Fruit fly (Drosophila melanogaster) whole organism: Measurements from ENCODE around the gene CG10984.

Experiments
- CG8478 ChIP-seq: fragments of >200 bp; optimal IDR thresholded peaks from 2 replicates; lab custom pipeline; 2018; ENCODE audit warnings: inconsistent platforms
- Dll ChIP-seq: fragments of >200 bp; optimal IDR thresholded peaks from 2 replicates; lab custom pipeline; 2017
- EcR ChIP-seq, 2 experiments: fragments of >200 bp; optimal IDR thresholded peaks; 2 replicates each; lab custom pipeline; 2017; ENCODE audit warnings: missing biosample characterization in 2 of 2, missing genetic modification characterization in 2 of 2, missing genetic modification reagents in 2 of 2
- pan ChIP-seq: fragments of >200 bp; optimal IDR thresholded peaks from 2 replicates; lab custom pipeline; 2017
- psq ChIP-seq: fragments of >200 bp; optimal IDR thresholded peaks from 2 replicates; lab custom pipeline; 2017
- usp ChIP-seq: fragments of >200 bp; optimal IDR thresholded peaks from 2 replicates; lab custom pipeline; 2017; ENCODE audit warnings: missing biosample characterization, missing genetic modification characterization, mixed read lengths

CG10984 gene

DNA sequence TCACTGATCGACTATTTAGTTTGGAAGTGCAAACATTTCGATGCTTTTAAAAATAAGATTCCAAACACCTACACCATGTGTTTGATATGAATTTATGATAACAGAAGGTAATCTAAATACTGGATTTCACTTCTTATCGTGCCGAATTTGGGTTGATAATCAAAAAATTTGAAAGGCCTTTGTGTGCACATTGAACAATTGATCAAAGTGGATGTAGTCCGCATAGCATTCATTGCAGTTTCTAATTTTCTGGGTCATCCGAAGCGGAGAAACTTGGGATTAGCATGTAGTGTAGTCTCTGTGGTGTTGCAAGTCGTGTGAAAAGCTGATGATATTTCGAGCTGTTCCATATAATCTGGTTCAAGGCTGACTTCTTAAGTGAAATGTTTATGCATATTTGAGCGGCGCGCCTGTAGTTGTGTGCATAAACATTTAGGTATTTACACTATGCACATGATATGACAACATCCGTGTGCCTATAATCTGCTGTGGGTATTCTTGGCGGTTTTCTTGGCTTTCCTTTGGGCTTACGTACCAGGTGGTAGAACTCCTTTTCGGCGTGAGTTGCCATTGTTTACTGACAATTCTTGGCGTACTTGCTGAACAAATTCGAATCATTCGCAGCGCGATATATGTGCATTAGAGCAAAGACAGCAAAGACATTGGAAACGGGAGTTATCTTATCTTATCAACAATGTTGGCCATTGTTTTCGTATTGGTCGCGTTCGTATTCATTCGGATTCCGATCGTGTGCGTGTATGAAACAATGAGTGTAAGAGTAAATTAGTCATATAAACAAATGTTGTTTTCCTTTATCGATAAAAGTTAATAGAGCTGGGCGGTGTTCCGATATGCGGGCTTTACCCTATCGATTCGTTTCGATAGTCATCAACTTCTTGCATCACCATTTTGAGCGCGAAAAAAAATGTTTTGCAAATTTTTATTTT lies 23.1 kb downstream of the CG10984 start, which contains the start of gene Hip1:
Gene Hip1, minus strand, starts transcription at position 834 of the 947 bp plus-strand sequence.
- no peak for TF ChIP-seq pan (lab: Kevin White, UChicago)
- no peak for TF ChIP-seq CG8478 (lab: Kevin White, UChicago)
- TF ChIP-seq usp (GFP tag; lab: Kevin White, UChicago): no peak
- TF ChIP-seq psq (lab: Kevin White, UChicago): no peak
- TF ChIP-seq Dll: no peak
- TF ChIP-seq EcR (GFP tag; optimal IDR thresholded peaks at IDR 0.05; lab: Kevin White, UChicago): no peak

DNA sequence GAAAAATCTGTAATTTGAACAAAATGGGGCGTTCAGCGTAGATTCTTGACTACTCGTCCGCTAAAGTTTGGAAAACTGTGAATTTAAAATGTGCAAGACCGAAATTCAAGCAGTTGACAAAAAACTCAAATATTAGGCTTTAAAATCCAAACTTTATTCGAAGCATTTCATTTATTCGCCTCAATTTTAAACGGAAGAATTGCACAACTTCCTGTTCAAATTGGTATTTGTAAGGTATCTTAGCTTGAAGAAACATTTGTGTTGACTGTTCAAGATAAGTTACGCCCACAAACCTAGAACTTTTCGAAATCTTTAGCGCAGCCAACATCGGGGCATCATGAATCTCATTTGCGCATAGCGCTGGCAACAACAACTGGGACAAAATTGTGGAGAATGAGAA lies 28.7 kb downstream of the CG10984 start, which contains the start of gene CG32106:
Gene CG32106, minus strand, starts transcription at position 101 of the 400 bp plus-strand sequence.
- TF ChIP-seq usp (GFP tag; lab: Kevin White, UChicago) (no peak), Dll (no peak), pan (lab: Kevin White, UChicago) (no peak), CG8478 (lab: Kevin White, UChicago) (no peak), psq (lab: Kevin White, UChicago) (no peak), EcR (GFP tag; optimal IDR thresholded peaks at IDR 0.05; lab: Kevin White, UChicago) (no peak)

DNA sequence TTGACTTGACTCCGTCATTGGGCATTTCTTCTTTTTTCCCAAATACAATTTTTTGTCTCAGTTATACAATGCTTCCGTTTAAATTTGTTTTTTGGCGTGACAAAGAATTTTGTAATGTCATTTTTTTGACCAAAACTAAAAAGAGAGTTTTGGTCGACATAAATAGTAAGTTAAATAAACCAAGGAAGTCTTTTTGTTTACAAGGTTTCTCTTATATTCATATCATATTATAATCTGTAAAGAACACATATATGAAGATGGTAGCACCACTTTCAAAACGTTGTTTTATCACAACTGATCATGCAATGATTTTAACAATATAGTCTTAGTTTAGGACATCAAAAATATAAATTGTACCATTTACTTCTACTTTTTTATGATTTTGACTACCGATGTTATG lies 31.1 kb downstream of the CG10984 start, which contains the start of the genes CG10969 and CG17666:
Gene CG10969, minus strand, starts transcription at position 101 of the 400 bp plus-strand sequence.
Gene CG17666, plus strand, starts transcription at position 329 of the 400 bp plus-strand sequence.
- TF ChIP-seq Dll (no peak), usp (GFP tag; lab: Kevin White, UChicago) (no peak), pan (lab: Kevin White, UChicago) (no peak), CG8478 (lab: Kevin White, UChicago) (no peak), psq (lab: Kevin White, UChicago) (no peak), EcR (GFP tag; optimal IDR thresholded peaks at IDR 0.05; lab: Kevin White, UChicago) (no peak)

DNA sequence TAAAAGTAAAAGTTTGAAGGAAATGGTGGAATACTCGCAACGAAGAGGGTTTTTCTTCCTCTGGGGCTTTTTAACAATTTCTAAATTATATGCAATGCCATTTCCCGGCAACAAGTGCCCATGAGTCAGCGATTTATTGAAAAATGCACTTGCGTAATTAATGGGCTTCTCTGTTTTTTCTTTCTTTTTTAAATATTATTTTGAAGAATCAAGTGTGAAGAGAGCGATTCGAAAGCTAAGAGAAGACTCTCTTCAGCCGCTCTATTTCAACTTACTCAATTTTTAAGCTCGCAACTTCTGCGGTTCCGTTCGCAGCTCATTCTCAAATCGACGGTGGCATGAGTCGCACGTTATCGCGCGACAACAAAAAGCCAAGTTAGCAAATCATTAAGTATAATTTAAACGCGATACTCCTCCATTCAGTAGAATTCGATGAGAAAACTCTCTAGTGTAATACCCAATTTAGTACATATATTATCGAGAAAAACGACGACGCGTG lies 40.0 kb downstream of the CG10984 start, which contains the start of gene CG42709:
Gene CG42709, plus strand, starts transcription at position 318 of the 499 bp plus-strand sequence.
- no peak for TF ChIP-seq CG8478 (lab: Kevin White, UChicago)
- TF ChIP-seq usp (GFP tag; lab: Kevin White, UChicago): no peak
- no peak for TF ChIP-seq psq (lab: Kevin White, UChicago)
- TF ChIP-seq pan (lab: Kevin White, UChicago): no peak
- TF ChIP-seq Dll: no peak
- no peak for TF ChIP-seq EcR (GFP tag; optimal IDR thresholded peaks at IDR 0.05; lab: Kevin White, UChicago)

DNA sequence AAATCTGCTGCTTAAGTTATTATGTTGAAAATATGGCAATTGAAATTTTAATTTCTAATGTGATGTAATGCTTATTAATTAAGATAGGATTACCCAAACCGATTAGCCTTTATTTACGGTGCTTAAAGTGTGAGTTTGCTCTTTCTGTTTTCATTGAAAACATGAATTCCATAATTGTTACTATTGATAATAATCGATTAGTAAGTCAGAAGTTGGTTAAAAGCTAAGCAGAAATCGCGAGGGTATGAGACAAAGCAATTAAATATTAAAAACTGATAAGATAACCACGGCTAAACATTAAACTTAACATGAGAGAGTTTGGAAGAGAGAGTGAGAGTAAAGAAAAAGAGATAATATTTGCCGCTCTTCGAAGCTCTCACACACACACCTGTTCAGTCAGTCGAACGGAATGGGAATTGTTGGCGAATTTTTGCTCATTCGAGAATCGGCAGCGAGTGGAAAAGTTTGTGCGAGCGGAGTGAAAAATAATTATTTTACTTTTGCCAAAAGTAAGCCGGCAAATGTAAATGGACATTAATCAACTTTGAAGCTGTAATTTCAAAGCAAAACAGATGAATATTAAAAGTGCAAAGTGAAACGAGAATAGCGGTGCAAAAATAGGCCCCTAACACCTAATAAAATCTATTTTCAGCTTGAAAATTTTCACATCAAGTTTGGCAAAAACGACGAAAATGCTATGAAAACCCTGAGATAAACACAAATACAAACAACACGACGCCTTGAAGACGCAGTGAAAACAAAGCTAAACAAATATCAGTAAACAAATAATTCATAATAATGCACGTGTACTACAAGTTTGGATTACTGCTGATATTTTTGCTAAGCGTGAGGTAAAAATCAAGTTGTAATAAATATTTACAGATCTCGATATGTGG lies 41.1 kb downstream of the CG10984 start:
- TF ChIP-seq usp (GFP tag; lab: Kevin White, UChicago) (no peak), psq (lab: Kevin White, UChicago) (no peak), EcR (GFP tag; optimal IDR thresholded peaks at IDR 0.05; lab: Kevin White, UChicago) (no peak), CG8478 (lab: Kevin White, UChicago) (no peak)

DNA sequence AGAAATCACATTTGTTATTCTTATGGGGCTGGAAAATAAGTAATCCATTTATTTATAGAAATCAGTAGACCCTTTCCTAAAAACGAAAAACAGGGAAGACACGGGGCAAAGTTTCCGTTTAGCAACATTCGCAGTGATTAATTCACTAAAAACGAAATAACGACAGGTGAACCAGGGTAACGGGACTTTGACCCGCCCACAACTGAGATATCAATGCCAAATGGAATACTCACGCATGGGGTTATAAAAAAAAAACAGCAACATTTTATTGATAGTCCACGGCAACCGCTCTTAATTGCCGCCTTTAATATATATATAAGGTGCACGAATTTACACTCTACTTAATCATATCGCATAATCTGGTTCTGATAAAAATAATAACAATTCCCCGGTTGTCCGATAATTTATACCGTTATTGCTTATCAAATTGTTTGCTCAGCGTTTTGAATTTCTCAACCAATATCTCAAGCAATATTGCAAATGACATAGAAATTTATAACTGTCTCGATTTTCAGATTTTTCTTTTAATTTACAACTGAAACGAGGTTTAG lies 41.8 kb downstream of the CG10984 start:
- no peak for TF ChIP-seq pan (lab: Kevin White, UChicago)
- TF ChIP-seq Dll: no peak
- no peak for TF ChIP-seq CG8478 (lab: Kevin White, UChicago)
- TF ChIP-seq psq (lab: Kevin White, UChicago): no peak
- no peak for TF ChIP-seq usp (GFP tag; lab: Kevin White, UChicago)
- TF ChIP-seq EcR (GFP tag; optimal IDR thresholded peaks at IDR 0.05; lab: Kevin White, UChicago): no peak

DNA sequence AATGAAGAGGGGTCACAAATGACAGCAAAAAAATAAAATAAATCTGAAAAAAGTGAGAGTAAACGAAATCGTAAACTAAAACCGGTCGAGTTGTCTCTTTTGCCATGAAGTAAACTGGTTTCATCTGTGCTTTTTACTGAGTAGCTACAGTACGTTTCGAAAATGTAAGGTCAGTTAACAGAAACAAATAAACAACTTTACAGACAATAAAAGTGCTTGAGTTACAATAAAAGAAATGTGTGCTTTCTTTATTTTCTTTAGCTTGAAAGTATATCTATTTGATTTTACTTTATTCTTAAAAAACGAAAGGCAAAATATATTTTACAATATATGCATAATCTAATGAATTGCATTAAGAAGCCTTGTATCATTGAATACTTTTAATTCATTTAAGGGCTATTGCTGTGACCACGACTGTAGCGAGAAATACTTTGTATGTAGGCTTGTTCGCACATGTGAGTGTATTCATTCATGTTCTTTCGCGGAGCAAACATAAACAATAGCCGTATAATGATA lies 43.1 kb downstream of the CG10984 start:
- no peak for TF ChIP-seq CG8478 (lab: Kevin White, UChicago)
- no peak for TF ChIP-seq EcR (GFP tag; optimal IDR thresholded peaks at IDR 0.05; lab: Kevin White, UChicago)
- no peak for TF ChIP-seq usp (GFP tag; lab: Kevin White, UChicago)
- no peak for TF ChIP-seq psq (lab: Kevin White, UChicago)

DNA sequence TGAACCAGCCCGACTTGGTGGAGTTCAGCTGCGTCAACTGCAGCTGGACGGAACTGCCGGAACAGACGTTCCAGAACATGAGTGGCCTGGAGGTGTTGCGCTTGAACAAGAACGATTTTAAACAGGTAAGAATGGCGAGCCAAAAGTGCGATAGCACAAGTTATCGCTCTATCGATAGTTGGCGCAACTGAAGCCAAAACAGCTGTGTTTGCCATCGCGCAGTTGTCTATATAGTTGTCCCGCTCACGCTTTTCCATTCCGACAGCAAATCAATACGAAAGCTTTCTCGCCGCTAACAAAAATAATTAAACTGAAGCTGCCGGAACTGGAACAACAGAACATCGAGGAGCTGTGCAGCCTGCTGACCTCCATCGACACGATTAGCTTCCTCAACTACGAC lies 44.6 kb downstream of the CG10984 start:
- TF ChIP-seq CG8478 (lab: Kevin White, UChicago) (peak; percentile 47), usp (GFP tag; lab: Kevin White, UChicago) (no peak), Dll (no peak)

DNA sequence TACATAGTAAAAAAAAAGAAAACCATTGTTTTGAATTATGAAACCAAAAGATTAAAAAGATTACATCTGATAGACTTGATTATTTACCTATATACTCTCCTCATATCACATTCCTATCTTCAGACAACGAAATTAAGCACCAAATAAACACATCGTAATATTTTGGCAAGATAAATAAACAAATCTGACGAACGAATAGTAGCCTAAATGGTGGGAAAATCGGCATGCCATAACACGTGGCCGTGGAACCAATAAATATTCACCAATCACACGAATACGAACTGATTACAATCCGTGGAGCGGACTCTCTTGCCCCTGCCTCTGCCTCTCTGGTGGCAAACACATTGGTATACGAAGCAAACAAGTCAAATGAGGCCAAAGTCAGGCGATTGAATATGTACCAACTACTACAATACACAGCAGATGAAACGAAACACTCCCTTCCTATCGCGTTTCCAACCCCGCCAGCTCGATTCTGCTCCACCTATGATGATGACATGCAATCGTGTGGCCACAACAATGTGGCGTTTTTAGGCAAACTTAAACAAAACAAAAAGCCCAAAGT lies 46.2 kb downstream of the CG10984 start:
- TF ChIP-seq pan (lab: Kevin White, UChicago): no peak
- TF ChIP-seq Dll: no peak
- no peak for TF ChIP-seq psq (lab: Kevin White, UChicago)
- TF ChIP-seq CG8478 (lab: Kevin White, UChicago): no peak
- no peak for TF ChIP-seq usp (GFP tag; lab: Kevin White, UChicago)
- no peak for TF ChIP-seq EcR (GFP tag; optimal IDR thresholded peaks at IDR 0.05; lab: Kevin White, UChicago)

DNA sequence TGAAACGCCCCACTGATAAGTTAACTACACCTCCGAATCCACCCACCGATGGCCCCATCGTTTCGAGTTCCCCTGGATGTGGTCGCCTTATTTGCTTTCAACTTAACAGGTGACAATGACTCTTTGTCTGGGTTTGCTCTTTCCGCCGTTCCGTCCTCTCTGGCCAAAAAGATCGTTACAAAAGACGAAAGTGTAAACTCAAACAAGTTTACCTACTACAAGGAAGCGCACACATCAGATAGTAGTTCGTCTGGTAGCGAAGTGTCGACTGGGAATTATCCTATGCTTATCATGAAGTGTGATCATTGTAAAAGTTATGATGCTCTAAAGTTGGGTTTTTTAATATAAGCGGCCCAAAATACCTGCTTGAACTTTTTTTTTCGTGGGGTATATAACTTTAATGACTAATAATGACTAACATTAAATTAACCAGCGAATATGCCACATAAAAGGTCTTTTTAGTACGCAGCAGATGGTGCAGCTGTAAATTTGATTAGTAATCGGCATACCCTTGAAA lies 48.9 kb downstream of the CG10984 start:
- TF ChIP-seq CG8478 (lab: Kevin White, UChicago): no peak
- TF ChIP-seq pan (lab: Kevin White, UChicago): no peak
- no peak for TF ChIP-seq Dll
- TF ChIP-seq EcR (GFP tag; optimal IDR thresholded peaks at IDR 0.05; lab: Kevin White, UChicago): peak in 1 of 2 experiments; percentile 20
